Fruit fly (Drosophila melanogaster): ENCODE results near the gene IFT46.
A peak's percentile ranks its signal among the peaks of the same experiment; 100 is the strongest.

The IFT46 gene

DNA sequence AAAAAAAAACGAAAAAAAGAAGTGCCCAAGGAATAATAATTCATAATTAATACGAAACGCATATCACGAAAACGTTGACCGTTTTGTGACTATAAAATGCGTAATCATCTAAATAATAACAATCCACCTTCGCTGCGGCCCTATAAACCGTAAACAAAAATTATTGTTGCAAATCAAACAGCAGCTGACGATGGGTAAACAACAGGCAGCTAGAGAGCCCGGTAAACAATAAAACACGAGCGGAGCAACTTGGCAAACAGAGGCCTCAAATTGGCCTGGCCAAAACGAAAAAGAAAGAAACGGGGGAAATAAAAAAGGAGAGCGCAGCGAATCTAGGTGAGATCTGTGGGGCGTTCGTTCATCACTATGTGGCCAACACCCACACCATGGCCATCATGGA lies 48.3 kb downstream of the IFT46 start (continued):
- peak; percentile 11 for TF ChIP-seq CG12942 (GFP tag; optimal IDR thresholded peaks at IDR 0.05)
- TF ChIP-seq CG6272 (GFP tag; IDR thresholded peaks at IDR 0.05) = no peak
- TF ChIP-seq ken (GFP tag; IDR thresholded peaks at IDR 0.05) = 0 out of 3 replicates have a peak, but pooled peaks have one; percentile 24
- no peak for TF ChIP-seq Ravus (GFP tag; IDR thresholded peaks at IDR 0.05)
- no peak for TF ChIP-seq CG31365 (tag; optimal IDR thresholded peaks at IDR 0.05)
- no peak for TF ChIP-seq CG12104 (GFP tag; optimal IDR thresholded peaks at IDR 0.05)
- peak; percentile 34 for TF ChIP-seq dmrt99B (tag; optimal IDR thresholded peaks at IDR 0.05)
- no peak for TF ChIP-seq mld (GFP tag; IDR thresholded peaks at IDR 0.05; ENCODE audit: partially characterized antibody)
- no peak for TF ChIP-seq Max (GFP tag; optimal IDR thresholded peaks at IDR 0.05)
- TF ChIP-seq CG16815 (GFP tag; optimal IDR thresholded peaks at IDR 0.05) = no peak
- no peak for TF ChIP-seq C15 (GFP tag; IDR thresholded peaks at IDR 0.05)
- peak; percentile 8 for TF ChIP-seq Fer2 (tag; optimal IDR thresholded peaks at IDR 0.05)
- no peak for TF ChIP-seq Xbp1 (GFP tag; optimal IDR thresholded peaks at IDR 0.05)
- no peak for TF ChIP-seq CG6791 (GFP tag; IDR thresholded peaks at IDR 0.05; ENCODE audit: partially characterized antibody)
- TF ChIP-seq wor (GFP tag; IDR thresholded peaks at IDR 0.05) = no peak
- no peak for TF ChIP-seq usp (GFP tag; optimal IDR thresholded peaks at IDR 0.05)
- no peak for TF ChIP-seq ara (GFP tag; IDR thresholded peaks at IDR 0.05)
- TF ChIP-seq Scr (GFP tag; IDR thresholded peaks at IDR 0.05; ENCODE audit: partially characterized antibody) = no peak
- peak; percentile 45 for TF ChIP-seq nau (GFP tag; optimal IDR thresholded peaks at IDR 0.05)
- TF ChIP-seq knrl (GFP tag; IDR thresholded peaks at IDR 0.05; ENCODE audit: partially characterized antibody) = no peak
- TF ChIP-seq gt (GFP tag; IDR thresholded peaks at IDR 0.05) = no peak
- peak; percentile 23 for TF ChIP-seq exex (tag; optimal IDR thresholded peaks at IDR 0.05)
- TF ChIP-seq Sry-β (GFP tag; optimal IDR thresholded peaks at IDR 0.05) = no peak
- no peak for TF ChIP-seq Dfd (GFP tag; optimal IDR thresholded peaks at IDR 0.05)
- peak; percentile 9 for TF ChIP-seq CG12219 (GFP tag; optimal IDR thresholded peaks at IDR 0.05)
- peak; percentile 32; the same call in 1 of the 2 replicates for TF ChIP-seq NFAT (GFP tag; IDR thresholded peaks at IDR 0.05)
- TF ChIP-seq CG7556 (GFP tag; optimal IDR thresholded peaks at IDR 0.05) = peak; percentile 17
- peak; percentile 51 for TF ChIP-seq Meics (GFP tag; optimal IDR thresholded peaks at IDR 0.05)
- no peak for TF ChIP-seq hbn (GFP tag; IDR thresholded peaks at IDR 0.05; ENCODE audit: partially characterized antibody)
- no peak for TF ChIP-seq slou (GFP tag; optimal IDR thresholded peaks at IDR 0.05)
- peak; percentile 5 for TF ChIP-seq CG1603 (tag; optimal IDR thresholded peaks at IDR 0.05)
- no peak for TF ChIP-seq aop (GFP tag; IDR thresholded peaks at IDR 0.05)
- no peak for TF ChIP-seq Eip74EF (GFP tag; optimal IDR thresholded peaks at IDR 0.05)
- TF ChIP-seq Lhr (GFP tag; optimal IDR thresholded peaks at IDR 0.05) = no peak
- peak; percentile 42 for TF ChIP-seq ATbp (GFP tag; optimal IDR thresholded peaks at IDR 0.05)
- TF ChIP-seq CG2678 (tag; optimal IDR thresholded peaks at IDR 0.05) = peak; percentile 48
- peak; percentile 3 for TF ChIP-seq Hsf (GFP tag; optimal IDR thresholded peaks at IDR 0.05)
- TF ChIP-seq CG42726 (GFP tag; IDR thresholded peaks at IDR 0.05; ENCODE audit: partially characterized antibody) = no peak
- no peak for TF ChIP-seq ind (GFP tag; optimal IDR thresholded peaks at IDR 0.05)
- peak; percentile 26 for TF ChIP-seq scrt (GFP tag; optimal IDR thresholded peaks at IDR 0.05)
- no peak for TF ChIP-seq CG1602 (GFP tag; optimal IDR thresholded peaks at IDR 0.05)
- TF ChIP-seq CG8765 (GFP tag; IDR thresholded peaks at IDR 0.05) = no peak
- 0 out of 2 replicates have a peak, but pooled peaks have one; percentile 24 for TF ChIP-seq CG31224 (GFP tag; IDR thresholded peaks at IDR 0.05)
- peak; percentile 42 for TF ChIP-seq CG9876 (GFP tag; optimal IDR thresholded peaks at IDR 0.05)
- peak; percentile 4 for TF ChIP-seq CG15011 (GFP tag; optimal IDR thresholded peaks at IDR 0.05)
- no peak for TF ChIP-seq CG8924 (tag; optimal IDR thresholded peaks at IDR 0.05)
- no peak for TF ChIP-seq Six4 (GFP tag; optimal IDR thresholded peaks at IDR 0.05)
- TF ChIP-seq nerfin-1 (tag; optimal IDR thresholded peaks at IDR 0.05) = no peak
- TF ChIP-seq dati (GFP tag; IDR thresholded peaks at IDR 0.05) = no peak
- TF ChIP-seq gsb-n (tag; optimal IDR thresholded peaks at IDR 0.05) = no peak
- no peak for TF ChIP-seq Elba2 (GFP tag; optimal IDR thresholded peaks at IDR 0.05)
